Worm (Caenorhabditis elegans) whole organism, L4 larva: ENCODE data around the gene kcnl-4.

Experiments used
- ZK546.5 ChIP-seq, 2 experiments: sonication (generic microtip); optimal IDR thresholded peaks; 2 replicates each; lab custom pipeline; 2017; ENCODE audit warnings: missing biosample characterization in 2 of 2, missing genetic modification characterization in 2 of 2
- arid-1 ChIP-seq: fragments of 200-800 bp; sonication (Bioruptor generic); conservative IDR thresholded peaks from 2 replicates; pipeline ENCODE4 v1.3.6; 2022; ENCODE audit warnings: missing genetic modification reagents, missing genetic modification characterization, missing compliant biosample characterization
- attf-4 ChIP-seq: sonication (generic microtip); optimal IDR thresholded peaks from 3 replicates; lab custom pipeline; 2017; ENCODE audit warnings: missing biosample characterization, missing genetic modification characterization
- ceh-20 ChIP-seq: fragments of 200-800 bp; sonication (Bioruptor generic); IDR thresholded peaks from 2 replicates; pipeline ENCODE4 v1.3.6; 2022; ENCODE audit warnings: missing genetic modification reagents, missing genetic modification characterization, missing compliant biosample characterization
- ceh-28 ChIP-seq: fragments of 150-350 bp; optimal IDR thresholded peaks from 2 replicates; lab custom pipeline; 2014; ENCODE audit warnings: missing biosample characterization, missing genetic modification reagents, missing genetic modification characterization
- ceh-32 ChIP-seq: sonication (generic microtip); optimal IDR thresholded peaks from 2 replicates; lab custom pipeline; 2016; ENCODE audit warnings: mild to moderate bottlenecking, missing genetic modification characterization, missing compliant biosample characterization; ENCODE audit not compliant: poor library complexity
- ceh-62 ChIP-seq: sonication (generic microtip); optimal IDR thresholded peaks from 2 replicates; lab custom pipeline; 2017; ENCODE audit warnings: missing biosample characterization, missing genetic modification characterization
- ceh-82 ChIP-seq: sonication (generic microtip); optimal IDR thresholded peaks from 2 replicates; lab custom pipeline; 2017; ENCODE audit warnings: missing biosample characterization, missing genetic modification characterization
- ctbp-1 ChIP-seq: fragments of 200-800 bp; sonication (Bioruptor generic); IDR thresholded peaks from 2 replicates; pipeline ENCODE4 v1.3.6; 2022; ENCODE audit warnings: missing genetic modification reagents, missing genetic modification characterization, missing compliant biosample characterization
- daf-16 ChIP-seq, 3 experiments: sonication (generic microtip); optimal IDR thresholded peaks; 2 replicates each; lab custom pipeline; 2016 to 2017; ENCODE audit warnings: missing genetic modification characterization in 3 of 3, missing genetic modification reagents in 3 of 3, mild to moderate bottlenecking in 2 of 3, missing compliant biosample characterization in 2 of 3, missing biosample characterization in 1 of 3, moderate library complexity in 1 of 3
- daf-19 ChIP-seq: fragments of 200-800 bp; sonication (Bioruptor generic); conservative IDR thresholded peaks from 2 replicates; pipeline ENCODE4 v1.3.6; 2022; ENCODE audit warnings: missing genetic modification characterization, missing compliant biosample characterization
- dmd-6 ChIP-seq: fragments of 200-800 bp; sonication (Bioruptor generic); IDR thresholded peaks from 2 replicates; pipeline ENCODE4 v1.3.6; 2022; ENCODE audit warnings: missing genetic modification reagents, missing genetic modification characterization, missing compliant biosample characterization
- dmd-8 ChIP-seq: fragments of 200-800 bp; sonication (Bioruptor generic); IDR thresholded peaks from 2 replicates; pipeline ENCODE4 v1.3.6; 2022; ENCODE audit warnings: missing genetic modification characterization, missing compliant biosample characterization
- dve-1 ChIP-seq: sonication (generic microtip); optimal IDR thresholded peaks from 2 replicates; lab custom pipeline; 2017; ENCODE audit warnings: antibody characterized with exemption, mild to moderate bottlenecking, missing genetic modification characterization, missing compliant biosample characterization; ENCODE audit not compliant: insufficient read depth
- fkh-10 ChIP-seq: fragments of 150-350 bp; optimal IDR thresholded peaks from 2 replicates; lab custom pipeline; 2014; ENCODE audit warnings: missing biosample characterization, missing genetic modification reagents, missing genetic modification characterization
- fos-1 ChIP-seq: fragments of 150-350 bp; optimal IDR thresholded peaks from 2 replicates; lab custom pipeline; 2014; ENCODE audit warnings: missing biosample characterization, missing genetic modification characterization
- hif-1 ChIP-seq, 2 experiments: sonication (generic microtip); optimal IDR thresholded peaks; 2 replicates each; lab custom pipeline; 2016 to 2017; ENCODE audit warnings: missing compliant biosample characterization in 2 of 2, missing genetic modification characterization in 2 of 2, missing genetic modification reagents in 2 of 2, missing genotype in 2 of 2, mild to moderate bottlenecking in 1 of 2
- hlh-11 ChIP-seq: fragments of 200-800 bp; sonication (Bioruptor generic); optimal IDR thresholded peaks from 2 replicates; lab custom pipeline; 2018; ENCODE audit warnings: mild to moderate bottlenecking, missing genetic modification characterization, missing compliant biosample characterization
- lin-38 ChIP-seq: fragments of 200-800 bp; sonication (Bioruptor generic); IDR thresholded peaks from 2 replicates; pipeline ENCODE4 v1.3.6; 2022; ENCODE audit warnings: missing genetic modification reagents, missing genetic modification characterization, missing compliant biosample characterization
- lsy-2 ChIP-seq, 2 experiments: fragments of 150-350 bp in 1 of 2; sonication (generic microtip) in 1 of 2; optimal IDR thresholded peaks; 2 replicates each; lab custom pipeline; 2014 to 2017; ENCODE audit warnings: missing biosample characterization in 2 of 2, missing genetic modification characterization in 2 of 2
- madf-5 ChIP-seq, 2 experiments: fragments of 200-800 bp; sonication (Bioruptor generic); IDR thresholded peaks; 2 replicates each; pipeline ENCODE4 v1.3.6; 2022; ENCODE audit warnings: missing compliant biosample characterization in 2 of 2, missing genetic modification characterization in 2 of 2
- mep-1 ChIP-seq: fragments of 150-350 bp; sonication (generic microtip); optimal IDR thresholded peaks from 3 replicates; lab custom pipeline; 2014; ENCODE audit warnings: missing biosample characterization, missing genetic modification characterization
- mxl-2 ChIP-seq: fragments of 200-800 bp; sonication (Bioruptor generic); conservative IDR thresholded peaks from 2 replicates; pipeline ENCODE4 v1.3.6; 2022; ENCODE audit warnings: missing genetic modification reagents, missing genetic modification characterization, missing compliant biosample characterization
- mxl-3 ChIP-seq: fragments of 200-800 bp; sonication (Bioruptor generic); optimal IDR thresholded peaks from 2 replicates; lab custom pipeline; 2018; ENCODE audit warnings: mild to moderate bottlenecking, missing genetic modification characterization, missing compliant biosample characterization
- nhr-10 ChIP-seq: fragments of 150-350 bp; optimal IDR thresholded peaks from 2 replicates; lab custom pipeline; 2014; ENCODE audit warnings: missing biosample characterization, missing genetic modification characterization
- nhr-102 ChIP-seq: sonication (generic microtip); optimal IDR thresholded peaks from 2 replicates; lab custom pipeline; 2016; ENCODE audit warnings: mild to moderate bottlenecking, missing genetic modification characterization, moderate library complexity, missing compliant biosample characterization
- nhr-11 ChIP-seq: fragments of 150-350 bp; optimal IDR thresholded peaks from 2 replicates; lab custom pipeline; 2014; ENCODE audit warnings: missing biosample characterization, missing genetic modification characterization
- nhr-25 ChIP-seq: sonication (generic microtip); optimal IDR thresholded peaks from 2 replicates; lab custom pipeline; 2017; ENCODE audit warnings: missing genetic modification characterization, mild to moderate bottlenecking, missing compliant biosample characterization, antibody characterized with exemption, moderate library complexity, borderline replicate concordance; ENCODE audit not compliant: insufficient read depth
- nhr-28 ChIP-seq: fragments of 150-350 bp; optimal IDR thresholded peaks from 2 replicates; lab custom pipeline; 2014; ENCODE audit warnings: missing biosample characterization, missing genetic modification characterization
- nhr-41 ChIP-seq: fragments of 200-800 bp; sonication (Bioruptor generic); IDR thresholded peaks from 2 replicates; pipeline ENCODE4 v1.3.6; 2022; ENCODE audit warnings: missing genetic modification reagents, missing genetic modification characterization, missing compliant biosample characterization
- nhr-48 ChIP-seq: sonication (generic microtip); optimal IDR thresholded peaks from 2 replicates; lab custom pipeline; 2016; ENCODE audit warnings: mild to moderate bottlenecking, missing genetic modification characterization, missing compliant biosample characterization
- nhr-6 ChIP-seq: fragments of 150-350 bp; optimal IDR thresholded peaks from 2 replicates; lab custom pipeline; 2014; ENCODE audit warnings: missing biosample characterization, missing genetic modification characterization
- nhr-76 ChIP-seq: fragments of 150-350 bp; optimal IDR thresholded peaks from 2 replicates; lab custom pipeline; 2014; ENCODE audit warnings: missing biosample characterization, missing genetic modification characterization
- nhr-77 ChIP-seq: fragments of 150-350 bp; optimal IDR thresholded peaks from 2 replicates; lab custom pipeline; 2014; ENCODE audit warnings: missing biosample characterization, missing genetic modification characterization
- php-3 ChIP-seq: fragments of 200-800 bp; sonication (Bioruptor generic); IDR thresholded peaks from 2 replicates; pipeline ENCODE4 v1.3.6; 2022; ENCODE audit warnings: missing genetic modification reagents, missing genetic modification characterization, missing compliant biosample characterization
- pqm-1 ChIP-seq: sonication (generic microtip); optimal IDR thresholded peaks from 2 replicates; lab custom pipeline; 2017; ENCODE audit warnings: missing biosample characterization, missing genetic modification characterization
- saeg-2 ChIP-seq: fragments of 200-800 bp; sonication (Bioruptor generic); IDR thresholded peaks from 2 replicates; pipeline ENCODE4 v1.3.6; 2022; ENCODE audit warnings: missing genetic modification reagents, missing genetic modification characterization, missing compliant biosample characterization
- snpc-4 ChIP-seq: fragments of 150-350 bp; optimal IDR thresholded peaks from 2 replicates; lab custom pipeline; 2014; ENCODE audit warnings: missing biosample characterization, missing genetic modification characterization
- spr-1 ChIP-seq: sonication (generic microtip); optimal IDR thresholded peaks from 2 replicates; lab custom pipeline; 2016; ENCODE audit warnings: mild to moderate bottlenecking, missing genetic modification characterization, missing compliant biosample characterization
- spr-3 ChIP-seq: fragments of 200-800 bp; sonication (Bioruptor generic); optimal IDR thresholded peaks from 2 replicates; lab custom pipeline; 2018; ENCODE audit warnings: mild to moderate bottlenecking, missing genetic modification characterization, missing compliant biosample characterization
- tag-97 ChIP-seq: fragments of 200-800 bp; sonication (Bioruptor generic); IDR thresholded peaks from 2 replicates; pipeline ENCODE4 v1.3.6; 2022; ENCODE audit warnings: missing genetic modification characterization, missing compliant biosample characterization
- unc-130 ChIP-seq: sonication (generic microtip); optimal IDR thresholded peaks from 2 replicates; lab custom pipeline; 2016; ENCODE audit warnings: missing genetic modification reagents, missing genetic modification characterization, missing compliant biosample characterization
- zfp-2 ChIP-seq: sonication (generic microtip); optimal IDR thresholded peaks from 2 replicates; lab custom pipeline; 2016; ENCODE audit warnings: mild to moderate bottlenecking, missing genetic modification characterization, missing compliant biosample characterization
- zfp-3 ChIP-seq: fragments of 200-800 bp; sonication (Bioruptor generic); conservative IDR thresholded peaks from 2 replicates; pipeline ENCODE4 v1.3.6; 2022; ENCODE audit warnings: missing genetic modification reagents, missing genetic modification characterization, missing compliant biosample characterization
- ztf-7 ChIP-seq: fragments of 150-350 bp; optimal IDR thresholded peaks from 2 replicates; lab custom pipeline; 2014; ENCODE audit warnings: missing biosample characterization, missing genetic modification characterization

kcnl-4 gene

DNA sequence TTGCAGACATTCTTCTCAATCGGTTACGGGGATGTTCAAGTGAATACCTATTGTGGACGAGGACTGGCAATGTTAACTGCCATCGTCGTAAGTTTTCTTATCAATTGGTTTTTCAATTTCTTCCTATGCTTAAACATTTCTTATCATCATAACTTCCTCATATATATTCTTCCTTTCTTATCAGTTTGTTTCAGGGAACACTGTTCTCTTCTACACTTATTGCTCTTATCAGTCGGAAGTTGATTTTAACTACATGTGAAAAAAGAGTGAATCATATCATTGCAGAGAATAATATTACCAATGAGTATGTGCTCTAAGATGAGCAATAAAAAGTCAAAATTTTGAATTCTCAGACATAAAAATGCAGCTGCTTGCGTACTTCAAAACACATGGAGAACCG lies 11.2 kb downstream of the kcnl-4 start (continued):
- TF ChIP-seq daf-16 (GFP tag; optimal IDR thresholded peaks at IDR 0.05; lab: Kevin White, UChicago) (no peak), daf-16 (tag; optimal IDR thresholded peaks at IDR 0.05; lab: Kevin White, UChicago) (peak; percentile 32), nhr-41 (GFP tag; lab: Robert Waterston, UW) (no peak), hif-1 (tag; optimal IDR thresholded peaks at IDR 0.05; lab: Kevin White, UChicago) (no peak), dve-1 (tag; lab: Kevin White, UChicago) (no peak), attf-4 (tag; lab: Kevin White, UChicago) (no peak), tag-97 (GFP tag; lab: Robert Waterston, UW) (no peak), nhr-102 (tag; lab: Kevin White, UChicago) (no peak), php-3 (0 out of 2 replicates have a peak, but pooled peaks have one; percentile 40), nhr-77 (tag; lab: Kevin White, UChicago) (peak; percentile 65), nhr-10 (tag; lab: Kevin White, UChicago) (no peak), zfp-2 (tag; lab: Kevin White, UChicago) (no peak), snpc-4 (tag; lab: Kevin White, UChicago) (no peak), dmd-8 (GFP tag; lab: Robert Waterston, UW) (no peak), nhr-76 (tag; lab: Kevin White, UChicago) (no peak), madf-5 (GFP tag; IDR thresholded peaks at IDR 0.05; lab: Robert Waterston, UW) (no peak), nhr-6 (peak; percentile 73), mxl-3 (GFP tag; lab: Kevin White, UChicago) (no peak), ZK546.5 (tag; optimal IDR thresholded peaks at IDR 0.05; lab: Kevin White, UChicago) (no peak), daf-19 (GFP tag; lab: Robert Waterston, UW) (no peak), zfp-3 (GFP tag; lab: Robert Waterston, UW) (no peak), ceh-20 (GFP tag; lab: Robert Waterston, UW) (no peak), ctbp-1 (GFP tag; lab: Robert Waterston, UW) (no peak), pqm-1 (tag; lab: Kevin White, UChicago) (peak; percentile 94), saeg-2 (GFP tag; lab: Robert Waterston, UW) (no peak), nhr-48 (tag; lab: Kevin White, UChicago) (no peak), nhr-11 (tag; lab: Kevin White, UChicago) (no peak), ceh-82 (no peak), arid-1 (GFP tag; lab: Robert Waterston, UW) (no peak), nhr-25 (tag; lab: Kevin White, UChicago) (no peak), lin-38 (no peak), ztf-7 (tag; lab: Kevin White, UChicago) (no peak), fos-1 (tag; lab: Kevin White, UChicago) (no peak), dmd-6 (GFP tag; lab: Robert Waterston, UW) (peak; percentile 57), ceh-62 (tag; lab: Kevin White, UChicago) (no peak), nhr-28 (tag; lab: Kevin White, UChicago) (peak; percentile 86)

DNA sequence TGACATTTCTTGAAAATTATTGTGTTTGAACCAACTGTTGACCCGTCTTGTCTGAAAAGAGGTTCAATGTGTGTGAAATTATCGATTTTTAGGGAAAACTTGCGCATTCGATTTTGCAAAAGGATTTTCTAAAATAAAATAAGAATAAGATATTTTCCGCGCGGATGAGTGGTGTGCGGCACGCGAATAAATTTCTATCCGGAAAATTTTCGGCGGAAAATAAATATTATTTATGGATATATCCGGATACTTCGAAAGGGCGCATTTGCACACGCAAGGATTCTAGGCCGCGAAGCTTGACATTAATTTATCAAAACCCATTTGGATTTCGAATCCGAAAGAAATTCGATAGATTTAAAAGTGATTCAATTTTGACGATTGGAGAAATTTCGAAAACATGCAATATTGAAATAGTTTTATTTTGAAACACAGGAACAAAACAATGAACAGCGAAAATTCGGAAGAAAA lies 14.9 kb downstream of the kcnl-4 start, which contains the start of gene rike-1:
Gene rike-1 (minus strand): TSS at position 51 of the 468 bp plus-strand sequence.
- TF ChIP-seq mep-1 (tag; lab: Kevin White, UChicago) = peak; percentile 3
- no peak for TF ChIP-seq ceh-32
- TF ChIP-seq ceh-28 = peak; percentile 28
- no peak for TF ChIP-seq fkh-10 (GFP tag; lab: Kevin White, UChicago)
- TF ChIP-seq spr-3 (GFP tag; lab: Kevin White, UChicago) = no peak
- no peak for TF ChIP-seq mxl-2 (GFP tag; lab: Robert Waterston, UW)
- TF ChIP-seq spr-1 = no peak
- TF ChIP-seq lsy-2 (tag; optimal IDR thresholded peaks at IDR 0.05; lab: Kevin White, UChicago) = peak in 1 of 2 experiments; percentile 24
- TF ChIP-seq hlh-11 (tag; lab: Kevin White, UChicago) = no peak
- no peak for TF ChIP-seq attf-4 (tag; lab: Kevin White, UChicago)
- peak; percentile 22 for TF ChIP-seq unc-130 (GFP tag; lab: Kevin White, UChicago)
- TF ChIP-seq lin-38 = peak; percentile 71
- no peak for TF ChIP-seq dmd-6 (GFP tag; lab: Robert Waterston, UW)
